Fruit fly (Drosophila melanogaster) whole organism, pupa: Measurements from ENCODE around the gene ple.
A peak's percentile ranks its signal among the peaks of the same experiment; 100 is the strongest.

Experiments
- CG10348 ChIP-seq: fragments of 200-800 bp; sonication (Bioruptor generic); IDR thresholded peaks from 2 replicates; pipeline ENCODE4 v1.3.6; 2022; ENCODE audit warnings: missing biosample characterization, missing genetic modification characterization
- CG12605 ChIP-seq: fragments of 200-800 bp; sonication (Bioruptor generic); IDR thresholded peaks from 2 replicates; pipeline ENCODE4 v1.3.6; 2022; ENCODE audit warnings: missing biosample characterization, missing genetic modification characterization
- CG13204 ChIP-seq: fragments of 200-800 bp; sonication (Bioruptor generic); optimal IDR thresholded peaks from 2 replicates; lab custom pipeline; 2018; ENCODE audit warnings: missing biosample characterization, mild to moderate bottlenecking, missing genetic modification characterization, moderate library complexity
- CG14655 ChIP-seq: fragments of 200-800 bp; sonication (Bioruptor generic); optimal IDR thresholded peaks from 3 replicates; lab custom pipeline; 2017; ENCODE audit warnings: mild to moderate bottlenecking, missing biosample characterization, missing genetic modification reagents, missing genetic modification characterization
- CG15710 ChIP-seq: fragments of 200-800 bp; sonication (Bioruptor generic); optimal IDR thresholded peaks from 2 replicates; lab custom pipeline; 2018; ENCODE audit warnings: missing biosample characterization, mild to moderate bottlenecking, missing genetic modification characterization, moderate library complexity
- CG17806 ChIP-seq: fragments of 200-800 bp; sonication (Bioruptor generic); optimal IDR thresholded peaks from 2 replicates; lab custom pipeline; 2018; ENCODE audit warnings: missing biosample characterization, mild to moderate bottlenecking, missing genetic modification characterization, moderate library complexity
- CG32121 ChIP-seq: fragments of 200-800 bp; sonication (Bioruptor generic); IDR thresholded peaks from 2 replicates; pipeline ENCODE4 v1.3.6; 2022; ENCODE audit warnings: missing biosample characterization, missing genetic modification characterization
- CG34367 ChIP-seq: fragments of 200-800 bp; sonication (Bioruptor generic); optimal IDR thresholded peaks from 2 replicates; lab custom pipeline; 2018; ENCODE audit warnings: missing biosample characterization, mild to moderate bottlenecking, missing genetic modification characterization
- CG4496 ChIP-seq: fragments of 200-800 bp; sonication (Bioruptor generic); IDR thresholded peaks from 3 replicates; pipeline ENCODE4 v1.3.6; 2022; ENCODE audit warnings: missing biosample characterization, missing genetic modification characterization
- CG8159 ChIP-seq: fragments of 200-800 bp; sonication (Bioruptor generic); optimal IDR thresholded peaks from 3 replicates; lab custom pipeline; 2018; ENCODE audit warnings: missing biosample characterization, mild to moderate bottlenecking, missing genetic modification characterization, moderate library complexity
- CG8301 ChIP-seq: fragments of 200-800 bp; sonication (Bioruptor generic); optimal IDR thresholded peaks from 2 replicates; lab custom pipeline; 2018; ENCODE audit warnings: missing biosample characterization, mild to moderate bottlenecking, missing genetic modification characterization
- CG9948 ChIP-seq: fragments of 200-800 bp; sonication (Bioruptor generic); optimal IDR thresholded peaks from 2 replicates; lab custom pipeline; 2018; ENCODE audit warnings: missing biosample characterization, mild to moderate bottlenecking, missing genetic modification characterization, moderate library complexity
- D1 ChIP-seq: fragments of 200-800 bp; sonication (Bioruptor generic); optimal IDR thresholded peaks from 2 replicates; lab custom pipeline; 2018; ENCODE audit warnings: missing biosample characterization, mild to moderate bottlenecking, missing genetic modification characterization, moderate library complexity
- EcR ChIP-seq: fragments of 200-800 bp; sonication (Bioruptor generic); optimal IDR thresholded peaks from 3 replicates; lab custom pipeline; 2019; ENCODE audit warnings: missing biosample characterization, missing genetic modification characterization, mild to moderate bottlenecking, moderate library complexity, missing genetic modification reagents
- Pif1A ChIP-seq: fragments of 200-800 bp; sonication (Bioruptor generic); optimal IDR thresholded peaks from 3 replicates; lab custom pipeline; 2016; ENCODE audit warnings: missing biosample characterization, missing genetic modification characterization
- Pif1B ChIP-seq: fragments of 200-800 bp; sonication (Bioruptor generic); optimal IDR thresholded peaks from 3 replicates; lab custom pipeline; 2016; ENCODE audit warnings: missing biosample characterization, missing genetic modification characterization
- Snoo ChIP-seq: fragments of 200-800 bp; sonication (Bioruptor generic); optimal IDR thresholded peaks from 3 replicates; lab custom pipeline; 2017; ENCODE audit warnings: missing biosample characterization, mild to moderate bottlenecking, missing genetic modification characterization, inconsistent platforms
- fd96Ca ChIP-seq: fragments of 200-800 bp; sonication (Bioruptor generic); IDR thresholded peaks from 3 replicates; pipeline ENCODE4 v1.3.6; 2022; ENCODE audit warnings: missing biosample characterization, missing genetic modification characterization
- gl ChIP-seq: fragments of 200-800 bp; sonication (Bioruptor generic); optimal IDR thresholded peaks from 2 replicates; lab custom pipeline; 2018; ENCODE audit warnings: missing biosample characterization, mild to moderate bottlenecking, missing genetic modification characterization
- rn ChIP-seq: fragments of 200-800 bp; sonication (Bioruptor generic); IDR thresholded peaks from 2 replicates; pipeline ENCODE4 v1.3.6; 2022; ENCODE audit warnings: missing biosample characterization, missing genetic modification characterization

ple gene

DNA sequence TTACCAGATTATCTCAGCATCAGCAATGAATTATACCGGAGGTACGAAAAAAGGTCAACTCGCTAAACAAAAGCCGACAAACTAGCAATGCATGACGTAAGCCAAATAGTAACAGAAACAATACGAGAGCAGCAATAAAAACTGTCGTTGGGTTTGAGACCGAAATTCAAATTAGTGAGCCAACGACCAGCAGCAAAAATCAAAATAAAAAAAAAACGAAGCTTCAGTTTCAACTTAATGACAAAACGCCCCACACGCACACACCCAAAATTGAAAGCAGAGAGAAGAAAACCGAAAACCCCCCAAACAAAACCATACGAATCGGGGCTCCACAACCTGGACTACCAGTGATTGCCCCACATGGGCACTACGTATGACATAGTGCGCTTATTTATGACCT, 25.1 kb downstream of the ple start:
- TF ChIP-seq CG8159 = no peak
- no peak for TF ChIP-seq gl
- no peak for TF ChIP-seq CG17806 (tag; lab: Kevin White, UChicago)
- TF ChIP-seq CG32121 (GFP tag; lab: Robert Waterston, UW) = no peak
- TF ChIP-seq EcR (GFP tag; lab: Kevin White, UChicago) = no peak
- TF ChIP-seq CG4496 = no peak
- TF ChIP-seq CG15710 (tag; lab: Kevin White, UChicago) = no peak
- no peak for TF ChIP-seq Pif1A
- no peak for TF ChIP-seq D1
- no peak for TF ChIP-seq Pif1B
- TF ChIP-seq CG8301 = no peak
- no peak for TF ChIP-seq rn (GFP tag; lab: Robert Waterston, UW)

DNA sequence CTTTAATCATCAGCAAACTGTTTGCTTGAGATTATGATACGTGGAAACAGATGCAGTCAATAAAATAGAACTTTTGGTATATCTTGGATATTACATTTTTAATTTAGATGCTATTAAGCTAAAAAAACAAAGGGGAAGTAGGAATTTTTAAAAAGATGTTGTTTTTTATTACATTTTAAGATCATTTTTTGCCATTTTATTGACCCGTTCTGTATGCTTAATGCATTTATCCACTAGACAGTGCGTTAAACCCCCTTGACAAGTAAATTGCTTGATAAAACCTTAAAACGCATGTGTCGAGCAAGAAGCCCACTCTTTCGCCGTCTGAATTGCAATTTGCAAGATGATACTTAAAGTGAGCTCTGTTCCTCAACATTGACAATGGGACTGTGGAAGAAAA, 26.1 kb downstream of the ple start:
- TF ChIP-seq CG14655 (GFP tag; lab: Kevin White, UChicago) = peak; percentile 43
- peak; percentile 3 for TF ChIP-seq CG15710 (tag; lab: Kevin White, UChicago)
- TF ChIP-seq CG32121 (GFP tag; lab: Robert Waterston, UW) = no peak
- peak; percentile 23 for TF ChIP-seq CG8301
- no peak for TF ChIP-seq D1
- TF ChIP-seq CG34367 (tag; lab: Kevin White, UChicago) = no peak
- TF ChIP-seq CG4496 = 0 out of 3 replicates have a peak, but pooled peaks have one; percentile 54
- peak; percentile 22 for TF ChIP-seq CG9948 (tag; lab: Kevin White, UChicago)
- TF ChIP-seq EcR (GFP tag; lab: Kevin White, UChicago) = no peak
- TF ChIP-seq CG8159 = peak; percentile 2

dm6 chr3L:6688920-6689319, 30.4 kb downstream of the ple start:
- TF ChIP-seq EcR (GFP tag; lab: Kevin White, UChicago) (peak; percentile 45), CG4496 (no peak)

dm6 chr3L:6667716-6668115, 51.6 kb downstream of the ple start, which contains the start of gene Grl65a:
Grl65a (minus strand) TSS chr3L:6667816.
- no peak for TF ChIP-seq Pif1B
- TF ChIP-seq CG14655 (GFP tag; lab: Kevin White, UChicago) = no peak
- no peak for TF ChIP-seq rn (GFP tag; lab: Robert Waterston, UW)
- TF ChIP-seq CG13204 (GFP tag; lab: Kevin White, UChicago) = no peak
- no peak for TF ChIP-seq CG15710 (tag; lab: Kevin White, UChicago)
- TF ChIP-seq CG10348 (GFP tag; lab: Robert Waterston, UW) = no peak
- TF ChIP-seq CG12605 (GFP tag; lab: Robert Waterston, UW) = no peak
- TF ChIP-seq Snoo (tag; lab: Kevin White, UChicago) = no peak
- TF ChIP-seq fd96Ca (GFP tag; lab: Robert Waterston, UW) = no peak
- no peak for TF ChIP-seq CG34367 (tag; lab: Kevin White, UChicago)

- TF ChIP-seq Pif1B (no peak), CG10348 (GFP tag; lab: Robert Waterston, UW) (no peak)
Measured at dm6 chr3L:6665541-6665940, 53.8 kb downstream of the ple start, which contains the start of gene eIF4E4. eIF4E4 (minus strand) TSS chr3L:6665641.
